Worm (Caenorhabditis elegans) whole organism, mixed stage, embryonic: ENCODE data around the gene srh-131.

Source experiments
- blmp-1 ChIP-seq: fragments of 150-350 bp; optimal IDR thresholded peaks from 2 replicates; lab custom pipeline; 2014; ENCODE audit warnings: missing biosample characterization, missing genetic modification characterization
- drap-1 ChIP-seq: fragments of 200-800 bp; sonication (Bioruptor generic); optimal IDR thresholded peaks from 3 replicates; lab custom pipeline; 2018; ENCODE audit warnings: mild to moderate bottlenecking, missing genetic modification characterization, missing compliant biosample characterization
- elt-1 ChIP-seq: sonication (generic microtip); optimal IDR thresholded peaks from 2 replicates; lab custom pipeline; 2017; ENCODE audit warnings: missing genetic modification characterization, mild to moderate bottlenecking, missing compliant biosample characterization, antibody characterized with exemption, moderate library complexity, borderline replicate concordance; ENCODE audit not compliant: insufficient read depth
- lin-13 ChIP-seq: fragments of 150-350 bp; optimal IDR thresholded peaks from 2 replicates; lab custom pipeline; 2014; ENCODE audit warnings: missing biosample characterization, missing genetic modification characterization
- mep-1 ChIP-seq: fragments of 150-350 bp; optimal IDR thresholded peaks from 2 replicates; lab custom pipeline; 2017; ENCODE audit warnings: missing biosample characterization, missing genetic modification reagents, missing genetic modification characterization, inconsistent platforms
- nhr-237 ChIP-seq: fragments of 150-350 bp; optimal IDR thresholded peaks from 2 replicates; lab custom pipeline; 2014; ENCODE audit warnings: missing biosample characterization, missing genetic modification characterization
- snpc-4 ChIP-seq: fragments of 150-350 bp; optimal IDR thresholded peaks from 2 replicates; lab custom pipeline; 2014; ENCODE audit warnings: missing biosample characterization, missing genetic modification characterization
- sptf-1 ChIP-seq: sonication (generic microtip); optimal IDR thresholded peaks from 2 replicates; lab custom pipeline; 2017; ENCODE audit warnings: mild to moderate bottlenecking, missing genetic modification characterization, moderate library complexity, missing compliant biosample characterization

ce11 chrV:17009342-17010064 is 4.2 kb downstream of the srh-131 start, which contains the start of the genes clc-12 and clec-240:
- TF ChIP-seq blmp-1 (tag; lab: Kevin White, UChicago) (no peak), nhr-237 (tag; lab: Kevin White, UChicago) (no peak), snpc-4 (tag; lab: Kevin White, UChicago) (no peak), drap-1 (no peak), mep-1 (no peak), sptf-1 (tag; lab: Kevin White, UChicago) (no peak), lin-13 (tag; lab: Kevin White, UChicago) (no peak), elt-1 (tag; lab: Kevin White, UChicago) (no peak)
